Fruit fly (Drosophila melanogaster): ENCODE results near the gene Npc2d.

- TF ChIP-seq ttk (optimal IDR thresholded peaks at IDR 0.05) (no peak), psq (optimal IDR thresholded peaks at IDR 0.05) (no peak), h (optimal IDR thresholded peaks at IDR 0.05) (no peak), Sin3A (optimal IDR thresholded peaks at IDR 0.05) (no peak), insv (optimal IDR thresholded peaks at IDR 0.05) (no peak), Myc (optimal IDR thresholded peaks at IDR 0.05) (no peak)
Measured at dm6 chr3R:10076665-10077064, 20.8 kb upstream of the Npc2d start.
